Worm (Caenorhabditis elegans) whole organism, late embryonic: ENCODE measurements around the gene K02D3.1.

Source experiments
- ama-1 ChIP-seq: fragments of 150-350 bp; optimal IDR thresholded peaks from 2 replicates; lab custom pipeline; 2014
- ceh-45 ChIP-seq: fragments of 200-800 bp; sonication (Bioruptor generic); IDR thresholded peaks from 2 replicates; pipeline ENCODE4 v1.3.6; 2022; ENCODE audit warnings: missing genetic modification reagents, missing genetic modification characterization, missing compliant biosample characterization
- mec-3 ChIP-seq: sonication (generic microtip); optimal IDR thresholded peaks from 2 replicates; lab custom pipeline; 2016; ENCODE audit warnings: borderline replicate concordance, missing genetic modification characterization, missing compliant biosample characterization
- odd-2 ChIP-seq: sonication (generic microtip); optimal IDR thresholded peaks from 2 replicates; lab custom pipeline; 2017; ENCODE audit warnings: antibody characterized with exemption, mild to moderate bottlenecking, missing genetic modification characterization, missing compliant biosample characterization

DNA sequence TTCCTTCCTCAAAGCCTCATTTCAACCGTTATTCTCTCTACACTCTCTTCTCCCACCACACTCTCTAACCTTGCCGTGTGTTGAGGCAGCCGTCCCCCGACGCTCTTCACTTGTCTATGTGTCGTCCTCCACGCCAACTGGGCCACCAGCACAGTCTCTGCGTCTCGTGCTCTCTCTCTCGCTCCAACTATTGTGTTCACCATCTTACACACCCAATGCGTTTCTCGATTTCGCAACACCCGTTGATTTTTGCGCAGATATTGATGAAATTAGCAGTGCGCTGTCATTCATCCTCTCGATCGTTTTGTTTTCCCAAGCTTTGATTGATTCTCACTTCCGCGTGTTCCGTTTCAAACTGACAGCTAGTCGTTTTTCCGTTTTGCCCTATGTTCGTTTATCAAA is 19.6 kb upstream of the K02D3.1 start:
- TF ChIP-seq ama-1 (lab: Kevin White, UChicago) (no peak), odd-2 (no peak), mec-3 (tag; lab: Kevin White, UChicago) (no peak), ceh-45 (no peak)
